Fruit fly (Drosophila melanogaster) whole organism, pupa: ENCODE results near the gene Hr39.

Source experiments
- CG10348 ChIP-seq: fragments of 200-800 bp; sonication (Bioruptor generic); IDR thresholded peaks from 2 replicates; pipeline ENCODE4 v1.3.6; 2022; ENCODE audit warnings: missing biosample characterization, missing genetic modification characterization
- CG12605 ChIP-seq: fragments of 200-800 bp; sonication (Bioruptor generic); IDR thresholded peaks from 2 replicates; pipeline ENCODE4 v1.3.6; 2022; ENCODE audit warnings: missing biosample characterization, missing genetic modification characterization
- CG13204 ChIP-seq: fragments of 200-800 bp; sonication (Bioruptor generic); optimal IDR thresholded peaks from 2 replicates; lab custom pipeline; 2018; ENCODE audit warnings: missing biosample characterization, mild to moderate bottlenecking, missing genetic modification characterization, moderate library complexity
- CG14655 ChIP-seq: fragments of 200-800 bp; sonication (Bioruptor generic); optimal IDR thresholded peaks from 3 replicates; lab custom pipeline; 2017; ENCODE audit warnings: mild to moderate bottlenecking, missing biosample characterization, missing genetic modification reagents, missing genetic modification characterization
- CG15710 ChIP-seq: fragments of 200-800 bp; sonication (Bioruptor generic); optimal IDR thresholded peaks from 2 replicates; lab custom pipeline; 2018; ENCODE audit warnings: missing biosample characterization, mild to moderate bottlenecking, missing genetic modification characterization, moderate library complexity
- CG17806 ChIP-seq: fragments of 200-800 bp; sonication (Bioruptor generic); optimal IDR thresholded peaks from 2 replicates; lab custom pipeline; 2018; ENCODE audit warnings: missing biosample characterization, mild to moderate bottlenecking, missing genetic modification characterization, moderate library complexity
- CG32121 ChIP-seq: fragments of 200-800 bp; sonication (Bioruptor generic); IDR thresholded peaks from 2 replicates; pipeline ENCODE4 v1.3.6; 2022; ENCODE audit warnings: missing biosample characterization, missing genetic modification characterization
- CG34367 ChIP-seq: fragments of 200-800 bp; sonication (Bioruptor generic); optimal IDR thresholded peaks from 2 replicates; lab custom pipeline; 2018; ENCODE audit warnings: missing biosample characterization, mild to moderate bottlenecking, missing genetic modification characterization
- CG4496 ChIP-seq: fragments of 200-800 bp; sonication (Bioruptor generic); IDR thresholded peaks from 3 replicates; pipeline ENCODE4 v1.3.6; 2022; ENCODE audit warnings: missing biosample characterization, missing genetic modification characterization
- CG8159 ChIP-seq: fragments of 200-800 bp; sonication (Bioruptor generic); optimal IDR thresholded peaks from 3 replicates; lab custom pipeline; 2018; ENCODE audit warnings: missing biosample characterization, mild to moderate bottlenecking, missing genetic modification characterization, moderate library complexity
- CG8301 ChIP-seq: fragments of 200-800 bp; sonication (Bioruptor generic); optimal IDR thresholded peaks from 2 replicates; lab custom pipeline; 2018; ENCODE audit warnings: missing biosample characterization, mild to moderate bottlenecking, missing genetic modification characterization
- CG9948 ChIP-seq: fragments of 200-800 bp; sonication (Bioruptor generic); optimal IDR thresholded peaks from 2 replicates; lab custom pipeline; 2018; ENCODE audit warnings: missing biosample characterization, mild to moderate bottlenecking, missing genetic modification characterization, moderate library complexity
- D1 ChIP-seq: fragments of 200-800 bp; sonication (Bioruptor generic); optimal IDR thresholded peaks from 2 replicates; lab custom pipeline; 2018; ENCODE audit warnings: missing biosample characterization, mild to moderate bottlenecking, missing genetic modification characterization, moderate library complexity
- EcR ChIP-seq: fragments of 200-800 bp; sonication (Bioruptor generic); optimal IDR thresholded peaks from 3 replicates; lab custom pipeline; 2019; ENCODE audit warnings: missing biosample characterization, missing genetic modification characterization, mild to moderate bottlenecking, moderate library complexity, missing genetic modification reagents
- Ets98B ChIP-seq: fragments of 200-800 bp; sonication (Bioruptor generic); IDR thresholded peaks from 2 replicates; pipeline ENCODE4 v1.3.6; 2022; ENCODE audit warnings: missing biosample characterization, missing genetic modification characterization
- Pif1A ChIP-seq: fragments of 200-800 bp; sonication (Bioruptor generic); optimal IDR thresholded peaks from 3 replicates; lab custom pipeline; 2016; ENCODE audit warnings: missing biosample characterization, missing genetic modification characterization
- Pif1B ChIP-seq: fragments of 200-800 bp; sonication (Bioruptor generic); optimal IDR thresholded peaks from 3 replicates; lab custom pipeline; 2016; ENCODE audit warnings: missing biosample characterization, missing genetic modification characterization
- Snoo ChIP-seq: fragments of 200-800 bp; sonication (Bioruptor generic); optimal IDR thresholded peaks from 3 replicates; lab custom pipeline; 2017; ENCODE audit warnings: missing biosample characterization, mild to moderate bottlenecking, missing genetic modification characterization, inconsistent platforms
- fd96Ca ChIP-seq: fragments of 200-800 bp; sonication (Bioruptor generic); IDR thresholded peaks from 3 replicates; pipeline ENCODE4 v1.3.6; 2022; ENCODE audit warnings: missing biosample characterization, missing genetic modification characterization
- gl ChIP-seq: fragments of 200-800 bp; sonication (Bioruptor generic); optimal IDR thresholded peaks from 2 replicates; lab custom pipeline; 2018; ENCODE audit warnings: missing biosample characterization, mild to moderate bottlenecking, missing genetic modification characterization
- rn ChIP-seq: fragments of 200-800 bp; sonication (Bioruptor generic); IDR thresholded peaks from 2 replicates; pipeline ENCODE4 v1.3.6; 2022; ENCODE audit warnings: missing biosample characterization, missing genetic modification characterization

The Hr39 gene

DNA sequence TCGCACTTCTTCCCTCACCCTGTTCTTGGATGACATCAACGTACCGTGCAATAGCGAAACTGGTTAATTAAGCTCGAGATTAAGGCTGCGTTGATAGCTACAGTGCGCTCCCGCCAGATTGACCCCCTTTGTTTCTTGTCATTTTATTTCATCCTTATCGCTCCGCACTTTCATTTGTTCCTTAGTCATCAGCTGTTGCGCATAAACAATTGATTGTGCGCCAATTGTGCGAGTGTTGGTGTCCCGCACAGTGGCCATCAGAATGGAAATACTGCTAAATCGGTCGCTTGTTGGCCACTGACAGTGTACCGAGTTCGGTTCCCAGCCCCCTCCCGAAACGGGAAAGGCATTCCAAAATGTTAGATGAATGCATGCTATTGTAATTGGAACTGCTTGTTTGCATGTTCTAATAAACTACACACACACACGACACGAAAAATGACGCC lies 17.4 kb upstream of the Hr39 start:
- peak; percentile 30; the same call in 1 of the 2 replicates for TF ChIP-seq CG32121 (GFP tag; lab: Robert Waterston, UW)
- peak; percentile 39 for TF ChIP-seq gl (tag; lab: Kevin White, UChicago)
- TF ChIP-seq CG17806 (tag; lab: Kevin White, UChicago): peak; percentile 4
- 0 out of 2 replicates have a peak, but pooled peaks have one; percentile 33 for TF ChIP-seq Ets98B (GFP tag; lab: Robert Waterston, UW)
- no peak for TF ChIP-seq rn (GFP tag; lab: Robert Waterston, UW)
- TF ChIP-seq CG12605 (GFP tag; lab: Robert Waterston, UW): no peak; the same call in 1 of the 2 replicates
- TF ChIP-seq CG9948 (tag; lab: Kevin White, UChicago): no peak
- no peak for TF ChIP-seq D1
- TF ChIP-seq CG8159 (tag; lab: Kevin White, UChicago): no peak
- 0 out of 3 replicates have a peak, but pooled peaks have one; percentile 40 for TF ChIP-seq CG4496 (GFP tag; lab: Robert Waterston, UW)
- TF ChIP-seq EcR (GFP tag; lab: Kevin White, UChicago): peak; percentile 48
- 0 out of 3 replicates have a peak, but pooled peaks have one; percentile 69 for TF ChIP-seq fd96Ca (GFP tag; lab: Robert Waterston, UW)

DNA sequence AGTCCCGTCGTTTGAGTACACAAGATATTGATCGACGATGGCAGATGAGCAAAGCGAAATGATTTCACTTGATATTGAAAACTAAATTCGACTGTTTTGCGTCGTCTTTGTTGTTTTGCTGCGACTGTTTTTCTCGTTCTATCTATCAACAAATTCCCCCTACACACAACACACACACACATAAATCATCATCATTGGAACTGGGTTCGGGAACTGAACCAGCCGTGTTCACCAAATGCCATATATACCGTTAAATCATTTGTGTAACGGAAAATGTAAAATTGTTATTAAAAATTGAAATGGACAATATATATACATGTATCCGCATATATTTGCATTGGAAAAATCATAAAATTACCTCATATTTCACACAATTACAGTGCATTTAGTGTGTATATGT lies 16.7 kb upstream of the Hr39 start, which contains the start of gene Atg18b:
TSS of gene Atg18b (minus strand) at position 177 of the 400 bp plus-strand sequence.
- no peak for TF ChIP-seq CG8159 (tag; lab: Kevin White, UChicago)
- no peak for TF ChIP-seq CG15710
- TF ChIP-seq Pif1A (GFP tag; lab: Kevin White, UChicago): no peak
- TF ChIP-seq CG12605 (GFP tag; lab: Robert Waterston, UW): no peak
- no peak for TF ChIP-seq CG9948 (tag; lab: Kevin White, UChicago)
- no peak for TF ChIP-seq D1
- TF ChIP-seq Snoo (tag; lab: Kevin White, UChicago): no peak
- no peak for TF ChIP-seq CG10348 (GFP tag; lab: Robert Waterston, UW)
- no peak for TF ChIP-seq Ets98B (GFP tag; lab: Robert Waterston, UW)
- no peak for TF ChIP-seq Pif1B (GFP tag; lab: Kevin White, UChicago)
- TF ChIP-seq CG4496 (GFP tag; lab: Robert Waterston, UW): no peak
- TF ChIP-seq rn (GFP tag; lab: Robert Waterston, UW): no peak
- TF ChIP-seq EcR (GFP tag; lab: Kevin White, UChicago): no peak
- no peak for TF ChIP-seq CG17806 (tag; lab: Kevin White, UChicago)
- TF ChIP-seq CG13204 (GFP tag; lab: Kevin White, UChicago): no peak

DNA sequence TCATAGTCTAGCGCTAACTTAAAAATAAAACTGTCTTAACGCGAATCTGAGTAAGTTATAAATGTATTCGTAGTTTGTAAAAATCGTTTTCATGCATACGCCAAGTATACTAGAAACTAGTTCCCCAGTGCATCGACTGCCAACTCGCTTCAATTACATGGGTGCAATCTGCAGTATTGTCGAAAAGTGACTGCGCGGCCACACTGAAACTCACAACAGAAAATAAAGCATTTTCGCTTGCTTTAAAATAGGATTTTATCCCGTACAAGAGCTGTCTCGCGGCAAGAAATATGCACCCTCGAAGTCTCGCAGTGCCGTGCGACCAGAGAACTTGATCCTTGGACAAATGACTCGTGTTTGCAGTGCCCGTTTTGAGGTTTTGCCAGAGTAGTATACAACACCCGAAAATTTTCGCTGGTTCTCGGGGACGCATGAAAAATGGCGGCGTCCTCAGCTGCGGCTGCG lies 15.9 kb upstream of the Hr39 start, which contains the start of gene CG8677:
TSS of gene CG8677 (plus strand) at position 199 of the 465 bp plus-strand sequence.
- peak; percentile 18; the same call in 1 of the 3 replicates for TF ChIP-seq CG4496 (GFP tag; lab: Robert Waterston, UW)
- no peak for TF ChIP-seq Snoo (tag; lab: Kevin White, UChicago)
- TF ChIP-seq CG12605 (GFP tag; lab: Robert Waterston, UW): no peak

DNA sequence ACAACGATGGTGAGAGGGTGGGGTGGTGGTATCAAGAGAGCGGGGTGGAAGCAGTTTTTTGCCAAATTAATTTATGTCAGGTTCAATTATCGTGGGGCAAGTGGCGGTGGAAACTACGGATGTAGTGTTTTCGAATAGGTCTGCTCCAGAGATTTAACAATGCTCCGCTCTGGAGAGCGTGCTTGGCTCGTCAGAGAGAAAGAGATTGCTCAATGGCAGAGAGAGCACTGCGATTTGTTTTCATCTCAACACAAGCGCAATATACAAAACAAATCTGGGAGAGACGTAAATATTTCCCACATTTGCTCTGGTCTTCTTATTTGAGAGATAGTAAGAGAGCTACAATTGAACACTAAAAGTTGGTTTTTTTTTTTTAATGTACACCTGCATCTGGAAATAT lies 15.3 kb upstream of the Hr39 start:
- TF ChIP-seq CG10348 (GFP tag; lab: Robert Waterston, UW) (no peak), Ets98B (GFP tag; lab: Robert Waterston, UW) (no peak), CG14655 (GFP tag; lab: Kevin White, UChicago) (no peak), CG13204 (GFP tag; lab: Kevin White, UChicago) (no peak), Pif1A (GFP tag; lab: Kevin White, UChicago) (no peak), CG9948 (tag; lab: Kevin White, UChicago) (no peak), Pif1B (GFP tag; lab: Kevin White, UChicago) (no peak), CG32121 (GFP tag; lab: Robert Waterston, UW) (no peak), D1 (no peak), CG15710 (no peak), CG12605 (GFP tag; lab: Robert Waterston, UW) (no peak), gl (tag; lab: Kevin White, UChicago) (no peak), EcR (GFP tag; lab: Kevin White, UChicago) (no peak), CG4496 (GFP tag; lab: Robert Waterston, UW) (no peak), CG8159 (tag; lab: Kevin White, UChicago) (no peak), CG17806 (tag; lab: Kevin White, UChicago) (no peak), Snoo (tag; lab: Kevin White, UChicago) (no peak), CG34367 (no peak), fd96Ca (GFP tag; lab: Robert Waterston, UW) (no peak), CG8301 (no peak)

DNA sequence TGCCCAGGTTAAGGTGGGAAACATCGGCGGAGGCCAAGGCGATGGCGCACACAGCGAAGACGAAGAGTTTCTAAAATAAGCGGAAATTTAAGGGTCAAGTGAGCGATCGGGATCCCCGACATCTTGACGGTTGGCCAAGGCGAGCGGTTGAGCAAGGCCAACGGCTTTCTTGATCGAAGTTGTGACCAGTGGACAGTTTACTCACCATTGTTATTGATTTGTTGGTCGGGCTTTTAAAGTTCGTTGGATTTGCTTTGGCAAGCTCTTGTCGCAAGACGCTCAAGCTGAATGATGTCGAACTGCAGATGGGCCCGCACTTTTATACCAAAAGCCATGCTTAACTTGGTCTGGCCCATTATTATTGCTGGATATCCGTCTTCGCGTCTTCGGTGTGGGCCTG lies 3.6 kb upstream of the Hr39 start:
- no peak for TF ChIP-seq CG14655 (GFP tag; lab: Kevin White, UChicago)
- TF ChIP-seq EcR (GFP tag; lab: Kevin White, UChicago): no peak
- no peak for TF ChIP-seq Pif1A (GFP tag; lab: Kevin White, UChicago)
- no peak for TF ChIP-seq Snoo (tag; lab: Kevin White, UChicago)
- TF ChIP-seq fd96Ca (GFP tag; lab: Robert Waterston, UW): no peak

DNA sequence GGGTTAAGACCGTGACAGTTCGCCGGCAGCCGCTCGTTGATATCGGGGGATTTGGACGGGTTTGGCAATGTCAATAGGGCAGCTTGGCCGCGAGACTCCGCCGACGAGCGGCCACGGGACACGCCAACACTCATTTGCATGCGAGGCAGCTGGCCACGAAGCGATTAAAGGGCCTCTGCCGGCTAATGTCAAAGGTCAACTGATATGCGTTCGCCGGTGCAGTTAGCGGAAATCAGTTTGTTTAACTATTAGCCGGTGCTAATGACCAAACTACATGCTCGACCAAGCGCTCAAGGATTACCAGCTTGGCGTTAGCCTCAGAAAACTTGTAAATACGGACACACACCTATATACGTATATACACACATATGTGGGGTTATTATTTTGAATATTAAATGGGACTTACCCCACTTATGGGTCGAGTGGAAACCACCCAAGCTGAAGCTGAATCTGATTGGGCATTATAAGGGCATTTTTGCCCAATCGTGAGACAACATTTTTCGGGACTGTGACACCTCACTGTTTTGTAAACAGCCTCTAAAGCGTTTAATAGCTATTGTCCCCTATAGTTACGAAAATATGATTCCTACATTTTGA lies 2.6 kb upstream of the Hr39 start:
- TF ChIP-seq CG10348 (GFP tag; lab: Robert Waterston, UW) (no peak), CG8301 (no peak), CG32121 (GFP tag; lab: Robert Waterston, UW) (peak; percentile 24; the same call in 1 of the 2 replicates)
